Worm (Caenorhabditis elegans): Measurements from ENCODE around the gene clc-18.
A peak's percentile ranks its signal among the peaks of the same experiment; 100 is the strongest.

The clc-18 gene

DNA sequence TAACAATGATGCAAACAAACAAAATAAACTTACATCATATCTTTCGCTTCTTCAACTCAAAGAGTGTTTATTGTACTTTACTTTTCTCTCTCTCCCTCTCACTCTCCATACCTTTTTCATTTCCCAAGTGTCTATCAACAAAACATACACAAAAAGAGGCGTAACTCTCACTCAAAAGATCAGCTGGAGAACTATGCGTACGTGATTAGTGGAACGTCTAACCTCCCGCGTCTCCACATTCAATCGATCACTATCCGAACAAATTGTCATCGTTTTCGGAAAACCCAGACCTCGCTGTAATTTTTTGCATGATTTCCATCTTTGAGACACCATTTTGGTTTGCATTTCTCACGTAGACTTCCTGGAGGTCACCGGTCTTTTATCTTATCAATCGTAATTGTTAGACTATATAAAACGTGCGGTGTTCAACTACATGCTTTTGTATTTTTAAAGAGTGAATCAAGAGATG is 21.7 kb upstream of the clc-18 start, which contains the start of gene nhr-57 (continued):
- TF ChIP-seq snpc-1.2 (GFP tag; IDR thresholded peaks at IDR 0.05) (no peak), ztf-7 (tag; optimal IDR thresholded peaks at IDR 0.05) (peak; percentile 11), mdt-29 (GFP tag; IDR thresholded peaks at IDR 0.05) (peak; percentile 64; the same call in 1 of the 2 replicates), skn-1 (tag; optimal IDR thresholded peaks at IDR 0.05) (no peak), ceh-82 (tag; optimal IDR thresholded peaks at IDR 0.05) (no peak), Y5F2A.4 (GFP tag; optimal IDR thresholded peaks at IDR 0.05) (no peak), ztf-11 (tag; optimal IDR thresholded peaks at IDR 0.05) (no peak), lin-38 (GFP tag; IDR thresholded peaks at IDR 0.05) (no peak), unc-130 (GFP tag; optimal IDR thresholded peaks at IDR 0.05) (no peak), ceh-44 (GFP tag; IDR thresholded peaks at IDR 0.05) (no peak), F44E2.7 (GFP tag; IDR thresholded peaks at IDR 0.05) (no peak), hlh-11 (tag; optimal IDR thresholded peaks at IDR 0.05) (peak; percentile 93), dmd-9 (GFP tag; IDR thresholded peaks at IDR 0.05) (no peak), lin-39 (tag; optimal IDR thresholded peaks at IDR 0.05) (no peak), hif-1 (tag; optimal IDR thresholded peaks at IDR 0.05) (peak; percentile 98 to 100), Y48G9A.11 (GFP tag; IDR thresholded peaks at IDR 0.05) (no peak), unc-62 (GFP tag; optimal IDR thresholded peaks at IDR 0.05 in 1 of 2) (peak in 1 of 2 experiments; percentile 84), unc-62 (tag; optimal IDR thresholded peaks at IDR 0.05) (no peak), daf-8 (GFP tag; IDR thresholded peaks at IDR 0.05) (no peak), tag-97 (GFP tag; IDR thresholded peaks at IDR 0.05) (no peak), zfp-2 (tag; optimal IDR thresholded peaks at IDR 0.05) (no peak), nhr-77 (tag; optimal IDR thresholded peaks at IDR 0.05) (peak; percentile 4), ceh-62 (tag; optimal IDR thresholded peaks at IDR 0.05) (no peak), lin-13 (GFP tag; optimal IDR thresholded peaks at IDR 0.05) (no peak), F37D6.2 (tag; optimal IDR thresholded peaks at IDR 0.05) (no peak), sdz-12 (GFP tag; optimal IDR thresholded peaks at IDR 0.05) (no peak), dmd-6 (GFP tag; IDR thresholded peaks at IDR 0.05) (peak; percentile 97), nhr-10 (tag; optimal IDR thresholded peaks at IDR 0.05) (peak; percentile 16), nhr-111 (GFP tag; optimal IDR thresholded peaks at IDR 0.05) (no peak), dpl-1 (GFP tag; optimal IDR thresholded peaks at IDR 0.05) (peak; percentile 4), fkh-10 (GFP tag; optimal IDR thresholded peaks at IDR 0.05) (no peak), madf-5 (GFP tag; IDR thresholded peaks at IDR 0.05) (no peak), nhr-6 (tag; optimal IDR thresholded peaks at IDR 0.05) (no peak), nhr-48 (tag; optimal IDR thresholded peaks at IDR 0.05) (peak; percentile 91), daf-16 (GFP tag; optimal IDR thresholded peaks at IDR 0.05) (peak in 1 of 2 experiments; percentile 40), daf-16 (tag; optimal IDR thresholded peaks at IDR 0.05) (peak; percentile 84), gei-8 (GFP tag; optimal IDR thresholded peaks at IDR 0.05) (peak; percentile 78), saeg-2 (GFP tag; IDR thresholded peaks at IDR 0.05) (0 out of 2 replicates have a peak, but pooled peaks have one; percentile 54), nhr-25 (tag; optimal IDR thresholded peaks at IDR 0.05; ENCODE audit: borderline replicate concordance, insufficient read depth) (peak; percentile 62), ama-1 (optimal IDR thresholded peaks at IDR 0.05) (no peak), lin-1 (GFP tag; IDR thresholded peaks at IDR 0.05) (peak; percentile 49), ceh-20 (GFP tag; IDR thresholded peaks at IDR 0.05) (peak; percentile 51; the same call in 1 of the 2 replicates), aly-2 (tag; optimal IDR thresholded peaks at IDR 0.05) (no peak), mep-1 (tag; optimal IDR thresholded peaks at IDR 0.05) (no peak), mxl-3 (GFP tag; optimal IDR thresholded peaks at IDR 0.05) (peak; percentile 63), unc-39 (tag; optimal IDR thresholded peaks at IDR 0.05) (no peak), jun-1 (tag; optimal IDR thresholded peaks at IDR 0.05) (no peak), nhr-41 (GFP tag; IDR thresholded peaks at IDR 0.05) (no peak), ZK337.2 (GFP tag; IDR thresholded peaks at IDR 0.05) (no peak), F26F4.8 (GFP tag; conservative IDR thresholded peaks at IDR 0.05) (no peak), T20F7.1 (GFP tag; optimal IDR thresholded peaks at IDR 0.05) (no peak), nhr-11 (tag; optimal IDR thresholded peaks at IDR 0.05) (peak; percentile 31), D1046.2 (GFP tag; IDR thresholded peaks at IDR 0.05) (no peak)

All from whole organism, L4 larva.